Fruit fly (Drosophila melanogaster) Kc167 (cell line): ENCODE measurements around the gene CG46394.

Source experiments
- psq ChIP-seq: fragments of >200 bp; optimal IDR thresholded peaks from 2 replicates; lab custom pipeline; 2017; ENCODE audit warnings: missing external identifiers
- ttk ChIP-seq: sonication (Bioruptor generic); optimal IDR thresholded peaks from 2 replicates; lab custom pipeline; 2017; ENCODE audit warnings: missing external identifiers

DNA sequence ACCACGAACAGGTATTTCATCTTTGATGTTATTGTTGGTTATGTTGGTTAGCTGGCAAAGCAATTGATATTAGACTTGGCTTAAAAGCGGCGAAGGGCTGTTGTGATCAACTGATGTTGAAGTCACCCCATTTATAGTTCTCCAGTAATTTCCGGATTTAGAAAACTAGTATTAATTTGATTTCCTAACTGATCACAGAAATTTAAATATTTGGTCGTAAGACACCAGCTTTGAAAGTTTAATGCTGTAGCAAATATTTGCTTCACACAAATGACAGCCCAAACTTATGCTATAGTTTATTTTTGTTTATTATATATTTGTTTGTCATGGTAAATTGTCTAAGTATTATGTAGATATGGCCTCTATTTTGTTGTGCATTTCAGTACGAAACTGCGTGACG is 18.1 kb upstream of the CG46394 start, which contains the start of gene CG33269:
- TF ChIP-seq ttk (lab: Kevin White, UChicago) (no peak), psq (no peak)
